Worm (Caenorhabditis elegans) whole organism, L2 larva: ENCODE measurements around the gene ntc-1.

ENCODE experiments used
- R02D3.7 ChIP-seq: fragments of 150-350 bp; optimal IDR thresholded peaks from 2 replicates; lab custom pipeline; 2014; ENCODE audit warnings: missing biosample characterization, missing genetic modification characterization
- aly-2 ChIP-seq: fragments of 150-350 bp; optimal IDR thresholded peaks from 2 replicates; lab custom pipeline; 2014; ENCODE audit warnings: missing biosample characterization, missing genetic modification characterization
- ama-1 ChIP-seq: fragments of 150-350 bp; optimal IDR thresholded peaks from 2 replicates; lab custom pipeline; 2018; ENCODE audit warnings: inconsistent platforms
- ceh-82 ChIP-seq: fragments of 150-350 bp; optimal IDR thresholded peaks from 2 replicates; lab custom pipeline; 2014; ENCODE audit warnings: missing biosample characterization, missing genetic modification characterization
- crh-2 ChIP-seq: sonication (generic microtip); optimal IDR thresholded peaks from 2 replicates; lab custom pipeline; 2017; ENCODE audit warnings: missing biosample characterization, missing genetic modification characterization
- elt-1 ChIP-seq: fragments of 150-350 bp; optimal IDR thresholded peaks from 2 replicates; lab custom pipeline; 2014; ENCODE audit warnings: missing biosample characterization, missing genetic modification characterization
- lsy-2 ChIP-seq, 2 experiments: fragments of 150-350 bp in 1 of 2; sonication (generic microtip) in 1 of 2; optimal IDR thresholded peaks; 2 replicates each; lab custom pipeline; 2014 to 2017; ENCODE audit warnings: missing biosample characterization in 2 of 2, missing genetic modification characterization in 2 of 2
- nhr-12 ChIP-seq: fragments of 150-350 bp; optimal IDR thresholded peaks from 2 replicates; lab custom pipeline; 2014; ENCODE audit warnings: missing biosample characterization, missing genetic modification characterization
- nhr-129 ChIP-seq: fragments of 150-350 bp; optimal IDR thresholded peaks from 2 replicates; lab custom pipeline; 2014; ENCODE audit warnings: missing biosample characterization, missing genetic modification characterization
- nhr-21 ChIP-seq: fragments of 150-350 bp; optimal IDR thresholded peaks from 2 replicates; lab custom pipeline; 2014; ENCODE audit warnings: missing biosample characterization, missing genetic modification characterization
- nhr-237 ChIP-seq: fragments of 150-350 bp; optimal IDR thresholded peaks from 2 replicates; lab custom pipeline; 2014; ENCODE audit warnings: missing biosample characterization, missing genetic modification characterization
- snpc-4 ChIP-seq: fragments of 150-350 bp; optimal IDR thresholded peaks from 2 replicates; lab custom pipeline; 2014; ENCODE audit warnings: missing biosample characterization, missing genetic modification characterization
- unc-39 ChIP-seq: fragments of 150-350 bp; optimal IDR thresholded peaks from 2 replicates; lab custom pipeline; 2014; ENCODE audit warnings: missing biosample characterization, missing genetic modification characterization
- unc-62 ChIP-seq: fragments of 150-350 bp; optimal IDR thresholded peaks from 2 replicates; lab custom pipeline; 2014; ENCODE audit warnings: missing biosample characterization, missing genetic modification reagents, missing genetic modification characterization

DNA sequence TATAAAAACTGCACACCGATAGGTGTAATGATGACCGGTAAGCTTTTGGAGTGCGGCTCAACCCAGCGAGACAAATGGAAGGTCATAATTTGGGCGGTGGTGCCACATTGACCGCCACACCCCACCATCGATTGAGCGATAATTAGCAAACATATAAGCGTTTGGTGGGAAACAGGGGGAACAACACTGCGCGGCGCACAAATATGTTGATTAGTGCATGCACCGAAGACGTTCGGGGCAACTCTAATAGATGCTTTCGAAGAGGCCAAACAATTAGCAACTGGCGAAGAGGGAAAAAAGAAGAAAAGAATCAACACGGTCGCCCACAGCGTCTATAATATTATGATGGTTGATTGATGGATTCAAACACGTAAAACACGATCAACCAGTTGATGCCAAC lies 15.4 kb downstream of the ntc-1 start:
- TF ChIP-seq ama-1 (lab: Kevin White, UChicago): no peak
- no peak for TF ChIP-seq unc-62 (GFP tag; lab: Kevin White, UChicago)
- TF ChIP-seq nhr-21 (tag; lab: Kevin White, UChicago): no peak
- no peak for TF ChIP-seq ceh-82 (tag; lab: Kevin White, UChicago)
- TF ChIP-seq nhr-237: no peak
- TF ChIP-seq lsy-2 (tag; optimal IDR thresholded peaks at IDR 0.05; lab: Kevin White, UChicago): no peak
- no peak for TF ChIP-seq nhr-129 (tag; lab: Kevin White, UChicago)
- TF ChIP-seq aly-2 (tag; lab: Kevin White, UChicago): no peak
- TF ChIP-seq unc-39: no peak
- TF ChIP-seq crh-2 (tag; lab: Kevin White, UChicago): no peak
- no peak for TF ChIP-seq elt-1 (tag; lab: Kevin White, UChicago)
- TF ChIP-seq nhr-12: no peak
- TF ChIP-seq snpc-4: no peak
- no peak for TF ChIP-seq R02D3.7 (tag; lab: Kevin White, UChicago)
